Fruit fly (Drosophila melanogaster) whole organism, embryonic: ENCODE results near the gene CG10194.
A peak's percentile ranks its signal among the peaks of the same experiment; 100 is the strongest.

Experiments
- Atf-2 ChIP-seq: fragments of 200-800 bp; sonication (Bioruptor generic); optimal IDR thresholded peaks from 2 replicates; lab custom pipeline; 2016; ENCODE audit warnings: missing biosample characterization, missing genetic modification characterization
- Atf3 ChIP-seq: fragments of 200-800 bp; sonication (Bioruptor generic); optimal IDR thresholded peaks from 3 replicates; lab custom pipeline; 2016; ENCODE audit warnings: missing biosample characterization, missing genetic modification characterization
- Bdp1 ChIP-seq: fragments of 200-800 bp; sonication (Bioruptor generic); optimal IDR thresholded peaks from 3 replicates; lab custom pipeline; 2016; ENCODE audit warnings: missing biosample characterization, missing genetic modification characterization
- BtbVII ChIP-seq: fragments of 200-800 bp; sonication (Bioruptor generic); optimal IDR thresholded peaks from 3 replicates; lab custom pipeline; 2017; ENCODE audit warnings: missing biosample characterization, mild to moderate bottlenecking, missing genetic modification characterization
- CG1024 ChIP-seq: fragments of 200-800 bp; sonication (Bioruptor generic); IDR thresholded peaks from 2 replicates; pipeline ENCODE4 v1.3.6; 2022; ENCODE audit warnings: missing biosample characterization, missing genetic modification characterization
- CG10366 ChIP-seq: fragments of 200-800 bp; sonication (Bioruptor generic); IDR thresholded peaks from 2 replicates; pipeline ENCODE4 v1.3.6; 2022; ENCODE audit warnings: missing biosample characterization, missing genetic modification characterization
- CG11093 ChIP-seq: fragments of 200-800 bp; sonication (Bioruptor generic); IDR thresholded peaks from 3 replicates; pipeline ENCODE4 v1.3.6; 2022; ENCODE audit warnings: missing biosample characterization, missing genetic modification characterization
- CG11504 ChIP-seq: fragments of 200-800 bp; sonication (Bioruptor generic); optimal IDR thresholded peaks from 3 replicates; lab custom pipeline; 2019; ENCODE audit warnings: missing biosample characterization, mild to moderate bottlenecking, missing genetic modification characterization, moderate library complexity
- CG11695 ChIP-seq: fragments of 200-800 bp; sonication (Bioruptor generic); IDR thresholded peaks from 3 replicates; pipeline ENCODE4 v1.3.6; 2022; ENCODE audit warnings: missing biosample characterization, missing genetic modification characterization
- CG13424 ChIP-seq: fragments of 200-800 bp; sonication (Bioruptor generic); optimal IDR thresholded peaks from 2 replicates; lab custom pipeline; 2019; ENCODE audit warnings: missing biosample characterization, mild to moderate bottlenecking, missing genetic modification characterization, moderate library complexity
- CG14014 ChIP-seq: fragments of 200-800 bp; sonication (Bioruptor generic); IDR thresholded peaks from 2 replicates; pipeline ENCODE4 v1.3.6; 2022; ENCODE audit warnings: missing biosample characterization, missing genetic modification characterization
- CG15479 ChIP-seq: fragments of 200-800 bp; sonication (Bioruptor generic); optimal IDR thresholded peaks from 3 replicates; lab custom pipeline; 2019; ENCODE audit warnings: missing biosample characterization, mild to moderate bottlenecking, missing genetic modification characterization, moderate library complexity
- CG17385 ChIP-seq: fragments of 200-800 bp; sonication (Bioruptor generic); optimal IDR thresholded peaks from 3 replicates; lab custom pipeline; 2018; ENCODE audit warnings: missing biosample characterization, mild to moderate bottlenecking, missing genetic modification characterization
- CG17612 ChIP-seq: fragments of 200-800 bp; sonication (Bioruptor generic); IDR thresholded peaks from 2 replicates; pipeline ENCODE4 v1.3.6; 2022; ENCODE audit warnings: missing biosample characterization, missing genetic modification characterization
- CG18599 ChIP-seq: fragments of 200-800 bp; sonication (Bioruptor generic); optimal IDR thresholded peaks from 3 replicates; lab custom pipeline; 2017; ENCODE audit warnings: missing biosample characterization, missing genetic modification characterization, mild to moderate bottlenecking, moderate library complexity, missing genetic modification reagents
- CG18619 ChIP-seq: fragments of 200-800 bp; sonication (Bioruptor generic); optimal IDR thresholded peaks from 3 replicates; lab custom pipeline; 2017; ENCODE audit warnings: missing biosample characterization, mild to moderate bottlenecking, missing genetic modification characterization
- CG31224 ChIP-seq: fragments of 200-800 bp; sonication (Bioruptor generic); IDR thresholded peaks from 2 replicates; pipeline ENCODE4 v1.3.6; 2022; ENCODE audit warnings: missing biosample characterization, missing genetic modification characterization
- CG31365 ChIP-seq: fragments of 200-800 bp; sonication (Bioruptor generic); optimal IDR thresholded peaks from 2 replicates; lab custom pipeline; 2018; ENCODE audit warnings: missing biosample characterization, mild to moderate bottlenecking, missing genetic modification characterization
- CG7745 ChIP-seq: fragments of 200-800 bp; sonication (Bioruptor generic); optimal IDR thresholded peaks from 2 replicates; lab custom pipeline; 2018; ENCODE audit warnings: missing biosample characterization, mild to moderate bottlenecking, missing genetic modification characterization, moderate library complexity
- Camta ChIP-seq: fragments of 200-800 bp; sonication (Bioruptor generic); optimal IDR thresholded peaks from 2 replicates; lab custom pipeline; 2016; ENCODE audit warnings: missing biosample characterization, missing genetic modification characterization
- CrebB ChIP-seq: fragments of 200-800 bp; sonication (Bioruptor generic); optimal IDR thresholded peaks from 3 replicates; lab custom pipeline; 2018; ENCODE audit warnings: missing biosample characterization, mild to moderate bottlenecking, missing genetic modification characterization
- Drgx ChIP-seq: fragments of 200-800 bp; sonication (Bioruptor generic); IDR thresholded peaks from 2 replicates; pipeline ENCODE4 v1.3.6; 2022; ENCODE audit warnings: missing biosample characterization, missing genetic modification characterization
- Fer2 ChIP-seq: fragments of 200-800 bp; sonication (Bioruptor generic); optimal IDR thresholded peaks from 2 replicates; lab custom pipeline; 2018; ENCODE audit warnings: missing biosample characterization, mild to moderate bottlenecking, missing genetic modification characterization, moderate library complexity
- HLH4C ChIP-seq: fragments of 200-800 bp; sonication (Bioruptor generic); IDR thresholded peaks from 3 replicates; pipeline ENCODE4 v1.3.6; 2022; ENCODE audit warnings: missing biosample characterization, missing genetic modification characterization; ENCODE audit not compliant: partially characterized antibody
- Hand ChIP-seq: fragments of 200-800 bp; sonication (Bioruptor generic); optimal IDR thresholded peaks from 2 replicates; lab custom pipeline; 2017; ENCODE audit warnings: mild to moderate bottlenecking, missing biosample characterization, missing genetic modification reagents, missing genetic modification characterization
- HmgZ ChIP-seq: fragments of 200-800 bp; sonication (Bioruptor generic); optimal IDR thresholded peaks from 2 replicates; lab custom pipeline; 2018; ENCODE audit warnings: missing biosample characterization, mild to moderate bottlenecking, missing genetic modification characterization
- Hmx ChIP-seq: fragments of 200-800 bp; sonication (Bioruptor generic); optimal IDR thresholded peaks from 2 replicates; lab custom pipeline; 2016; ENCODE audit warnings: missing biosample characterization, missing genetic modification characterization
- Mrtf ChIP-seq: fragments of 200-800 bp; sonication (Bioruptor generic); IDR thresholded peaks from 3 replicates; pipeline ENCODE4 v1.3.6; 2022; ENCODE audit warnings: missing biosample characterization, missing genetic modification characterization
- Opbp ChIP-seq: fragments of 200-800 bp; sonication (Bioruptor generic); IDR thresholded peaks from 3 replicates; pipeline ENCODE4 v1.3.6; 2022; ENCODE audit warnings: missing biosample characterization, missing genetic modification characterization; ENCODE audit not compliant: partially characterized antibody
- Scr ChIP-seq: fragments of 200-800 bp; sonication (Bioruptor generic); IDR thresholded peaks from 2 replicates; pipeline ENCODE4 v1.3.6; 2022; ENCODE audit warnings: missing biosample characterization, missing genetic modification characterization; ENCODE audit not compliant: partially characterized antibody
- Spps ChIP-seq: fragments of 200-800 bp; sonication (Bioruptor generic); optimal IDR thresholded peaks from 2 replicates; lab custom pipeline; 2018; ENCODE audit warnings: missing biosample characterization, mild to moderate bottlenecking, missing genetic modification characterization
- ase ChIP-seq: fragments of 200-800 bp; sonication (Bioruptor generic); IDR thresholded peaks from 3 replicates; pipeline ENCODE4 v1.3.6; 2022; ENCODE audit warnings: missing biosample characterization, missing genetic modification characterization
- ewg ChIP-seq: fragments of 200-800 bp; sonication (Bioruptor generic); optimal IDR thresholded peaks from 3 replicates; lab custom pipeline; 2017; ENCODE audit warnings: mild to moderate bottlenecking, missing biosample characterization, missing genetic modification reagents, missing genetic modification characterization
- gce ChIP-seq: fragments of 200-800 bp; sonication (Bioruptor generic); IDR thresholded peaks from 3 replicates; pipeline ENCODE4 v1.3.6; 2022; ENCODE audit warnings: missing biosample characterization, missing genetic modification characterization
- ham ChIP-seq: fragments of 200-800 bp; sonication (Bioruptor generic); IDR thresholded peaks from 2 replicates; pipeline ENCODE4 v1.3.6; 2022; ENCODE audit warnings: missing biosample characterization, missing genetic modification characterization
- hkb ChIP-seq, 2 experiments: fragments of 200-800 bp in 1 of 2; fragments of >200 bp in 1 of 2; sonication (Bioruptor generic) in 1 of 2; IDR thresholded peaks in 1 of 2; optimal IDR thresholded peaks in 1 of 2; 2 replicates each; pipeline versions ENCODE4 v1.3.6 to Lab custom; 2017 to 2022; ENCODE audit warnings: missing biosample characterization in 1 of 2, missing genetic modification characterization in 1 of 2
- insv ChIP-seq, 2 experiments: fragments of 200-800 bp; sonication (Bioruptor generic); optimal IDR thresholded peaks; 3 replicates each; lab custom pipeline; 2016 to 2018; ENCODE audit warnings: missing biosample characterization in 2 of 2, missing genetic modification characterization in 2 of 2
- mam ChIP-seq: fragments of 200-800 bp; sonication (Bioruptor generic); optimal IDR thresholded peaks from 3 replicates; lab custom pipeline; 2016; ENCODE audit warnings: missing biosample characterization, missing genetic modification characterization
- mirr ChIP-seq: fragments of 200-800 bp; sonication (Bioruptor generic); optimal IDR thresholded peaks from 3 replicates; lab custom pipeline; 2018; ENCODE audit warnings: missing biosample characterization, mild to moderate bottlenecking, missing genetic modification characterization
- nau ChIP-seq: fragments of 200-800 bp; sonication (Bioruptor generic); optimal IDR thresholded peaks from 3 replicates; lab custom pipeline; 2017; ENCODE audit warnings: missing biosample characterization, mild to moderate bottlenecking, missing genetic modification characterization, missing genetic modification reagents
- nmo ChIP-seq: fragments of 200-800 bp; sonication (Bioruptor generic); optimal IDR thresholded peaks from 2 replicates; lab custom pipeline; 2018; ENCODE audit warnings: missing biosample characterization, mild to moderate bottlenecking, missing genetic modification characterization, moderate library complexity
- pan ChIP-seq, 4 experiments: fragments of >200 bp in 3 of 4; fragments of 200-800 bp in 1 of 4; sonication (Bioruptor generic) in 1 of 4; optimal IDR thresholded peaks in 3 of 4; IDR thresholded peaks in 1 of 4; 2 replicates each; pipeline versions ENCODE4 v1.3.6 to Lab custom; 2017 to 2022; ENCODE audit warnings: missing biosample characterization in 2 of 4, missing genetic modification characterization in 2 of 4, mixed read lengths in 1 of 4
- repo ChIP-seq: fragments of 200-800 bp; sonication (Bioruptor generic); optimal IDR thresholded peaks from 2 replicates; lab custom pipeline; 2016; ENCODE audit warnings: missing biosample characterization, missing genetic modification characterization
- ro ChIP-seq: fragments of 200-800 bp; sonication (Bioruptor generic); IDR thresholded peaks from 2 replicates; pipeline ENCODE4 v1.3.6; 2022; ENCODE audit warnings: missing biosample characterization, missing genetic modification characterization
- schlank ChIP-seq: fragments of 200-800 bp; sonication (Bioruptor generic); optimal IDR thresholded peaks from 2 replicates; lab custom pipeline; 2018; ENCODE audit warnings: missing biosample characterization, mild to moderate bottlenecking, missing genetic modification characterization
- scrt ChIP-seq: fragments of 200-800 bp; sonication (Bioruptor generic); optimal IDR thresholded peaks from 2 replicates; lab custom pipeline; 2018; ENCODE audit warnings: missing biosample characterization, mild to moderate bottlenecking, missing genetic modification characterization, moderate library complexity
- ssp ChIP-seq: fragments of 200-800 bp; sonication (Bioruptor generic); IDR thresholded peaks from 2 replicates; pipeline ENCODE4 v1.3.6; 2022; ENCODE audit warnings: missing biosample characterization, missing genetic modification characterization
- stc ChIP-seq: fragments of 200-800 bp; sonication (Bioruptor generic); IDR thresholded peaks from 2 replicates; pipeline ENCODE4 v1.3.6; 2022; ENCODE audit warnings: missing biosample characterization, missing genetic modification characterization
- trh ChIP-seq: fragments of 200-800 bp; sonication (Bioruptor generic); optimal IDR thresholded peaks from 2 replicates; lab custom pipeline; 2016; ENCODE audit warnings: missing biosample characterization, missing genetic modification characterization
- ttk ChIP-seq: fragments of 200-800 bp; sonication (Bioruptor generic); IDR thresholded peaks from 2 replicates; pipeline ENCODE4 v2.1.2; 2022; ENCODE audit warnings: missing biosample characterization, missing genetic modification characterization

The CG10194 gene

DNA sequence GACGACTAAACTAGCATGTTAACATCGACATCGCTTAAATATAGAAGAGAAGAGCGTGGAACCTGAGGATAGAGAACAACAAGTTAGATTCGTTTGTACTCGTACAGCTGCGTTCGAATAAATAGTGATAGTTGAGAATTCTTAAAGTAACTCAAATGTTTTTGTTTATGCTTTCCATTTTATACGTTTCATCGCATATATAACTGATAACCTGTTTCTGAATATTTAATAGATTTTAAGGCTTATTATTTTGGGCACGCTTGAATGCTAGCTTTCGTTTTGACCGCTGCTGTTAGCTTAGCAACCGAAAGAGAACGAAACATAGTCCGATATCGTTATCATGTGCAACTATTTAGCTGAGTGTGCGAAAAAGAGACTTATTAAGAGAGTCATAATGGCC lies 38.4 kb upstream of the CG10194 start (continued):
- TF ChIP-seq CG15479 (GFP tag; lab: Kevin White, UChicago) = no peak
- TF ChIP-seq CrebB = peak; percentile 97
- peak; percentile 93 for TF ChIP-seq CG11504 (tag; lab: Kevin White, UChicago)
- TF ChIP-seq CG11093 (GFP tag; lab: Robert Waterston, UW) = peak; percentile 85
- TF ChIP-seq CG1024 (GFP tag; lab: Robert Waterston, UW) = peak; percentile 73
- TF ChIP-seq BtbVII = peak; percentile 98
- TF ChIP-seq stc = peak; percentile 92
- peak; percentile 81 for TF ChIP-seq ro (GFP tag; lab: Robert Waterston, UW)
- peak; percentile 97 for TF ChIP-seq CG11695 (GFP tag; lab: Robert Waterston, UW)
- peak; percentile 92 for TF ChIP-seq Camta (GFP tag; lab: Kevin White, UChicago)
- TF ChIP-seq CG31224 (GFP tag; lab: Robert Waterston, UW) = peak; percentile 94
- TF ChIP-seq Mrtf (GFP tag; lab: Robert Waterston, UW) = peak; percentile 95
- TF ChIP-seq CG31365 (tag; lab: Kevin White, UChicago) = peak; percentile 88
- peak; percentile 90 for TF ChIP-seq CG17612
- peak; percentile 95 for TF ChIP-seq ham (GFP tag; lab: Robert Waterston, UW)
- TF ChIP-seq trh (GFP tag; lab: Kevin White, UChicago) = peak; percentile 77
- TF ChIP-seq hkb (optimal IDR thresholded peaks at IDR 0.05; lab: Kevin White, UChicago) = no peak
- peak; percentile 97 for TF ChIP-seq hkb (GFP tag; IDR thresholded peaks at IDR 0.05; lab: Robert Waterston, UW)
- peak; percentile 96 for TF ChIP-seq Hand (GFP tag; lab: Kevin White, UChicago)
- TF ChIP-seq CG18599 (GFP tag; lab: Kevin White, UChicago) = peak; percentile 99
- peak; percentile 95 for TF ChIP-seq CG18619 (GFP tag; lab: Kevin White, UChicago)
- TF ChIP-seq Atf-2 = peak; percentile 88
- peak; percentile 77; the same call in 1 of the 3 replicates for TF ChIP-seq gce (GFP tag; lab: Robert Waterston, UW)
- TF ChIP-seq CG14014 = peak; percentile 98
- no peak for TF ChIP-seq Opbp (GFP tag; lab: Robert Waterston, UW)
- peak; percentile 85 for TF ChIP-seq repo (GFP tag; lab: Kevin White, UChicago)
- peak; percentile 98 for TF ChIP-seq schlank (tag; lab: Kevin White, UChicago)
- peak; percentile 97 for TF ChIP-seq CG10366
- no peak for TF ChIP-seq Scr (GFP tag; lab: Robert Waterston, UW)
- peak; percentile 74 for TF ChIP-seq ewg (GFP tag; lab: Kevin White, UChicago)
- no peak for TF ChIP-seq nau (GFP tag; lab: Kevin White, UChicago)
- TF ChIP-seq Drgx = peak; percentile 99
- peak; percentile 93 for TF ChIP-seq ase (GFP tag; lab: Robert Waterston, UW)
- TF ChIP-seq pan (optimal IDR thresholded peaks at IDR 0.05; lab: Kevin White, UChicago) = no peak
- TF ChIP-seq pan (GFP tag; optimal IDR thresholded peaks at IDR 0.05 in 1 of 2, IDR thresholded peaks at IDR 0.05 in 1 of 2) = peak in 1 of 2 experiments; percentile 98
- peak; percentile 95 for TF ChIP-seq scrt (GFP tag; lab: Kevin White, UChicago)
- TF ChIP-seq ttk (GFP tag; lab: Robert Waterston, UW) = peak; percentile 84
- peak; percentile 90 for TF ChIP-seq Hmx (GFP tag; lab: Kevin White, UChicago)
- no peak for TF ChIP-seq HLH4C (GFP tag; lab: Robert Waterston, UW)
- peak; percentile 99 for TF ChIP-seq HmgZ (tag; lab: Kevin White, UChicago)
- peak; percentile 85 for TF ChIP-seq Atf3 (GFP tag; lab: Kevin White, UChicago)
- TF ChIP-seq mirr (GFP tag; lab: Kevin White, UChicago) = peak; percentile 95
- peak; percentile 94 for TF ChIP-seq CG17385 (GFP tag; lab: Kevin White, UChicago)
- TF ChIP-seq CG7745 = no peak
- peak; percentile 55 for TF ChIP-seq Spps (tag; lab: Kevin White, UChicago)
- TF ChIP-seq insv (GFP tag; optimal IDR thresholded peaks at IDR 0.05; lab: Kevin White, UChicago) = peak; percentile 11 to 38
- peak; percentile 81 for TF ChIP-seq Bdp1
- peak; percentile 95 for TF ChIP-seq CG13424 (tag; lab: Kevin White, UChicago)
- peak; percentile 83 for TF ChIP-seq ssp (GFP tag; lab: Robert Waterston, UW)
- peak; percentile 91 for TF ChIP-seq nmo (GFP tag; lab: Kevin White, UChicago)
- TF ChIP-seq mam = peak; percentile 98
- peak; percentile 93 for TF ChIP-seq Fer2 (tag; lab: Kevin White, UChicago)
